Fruit fly (Drosophila melanogaster): ENCODE data around the gene CG10098.

- no peak for TF ChIP-seq CG8478 (optimal IDR thresholded peaks at IDR 0.05)
- TF ChIP-seq CTCF (optimal IDR thresholded peaks at IDR 0.05), result no peak
Measured at dm6 chr3R:7122172-7123072, 1.9 kb upstream of the CG10098 start.
